Worm (Caenorhabditis elegans) whole organism, early embryonic: ENCODE measurements around the gene col-91.
A peak's percentile ranks its signal among the peaks of the same experiment; 100 is the strongest.

Source experiments
- B0310.2 ChIP-seq: sonication (generic microtip); optimal IDR thresholded peaks from 2 replicates; lab custom pipeline; 2016; ENCODE audit warnings: mild to moderate bottlenecking, missing genetic modification characterization, missing compliant biosample characterization
- F13C5.2 ChIP-seq: sonication (generic microtip); optimal IDR thresholded peaks from 2 replicates; lab custom pipeline; 2017; ENCODE audit warnings: mild to moderate bottlenecking, missing genetic modification characterization, inconsistent platforms, missing compliant biosample characterization
- aly-1 ChIP-seq: sonication (generic microtip); optimal IDR thresholded peaks from 2 replicates; lab custom pipeline; 2016; ENCODE audit warnings: missing genetic modification characterization, missing compliant biosample characterization
- ama-1 ChIP-seq: fragments of 150-350 bp; optimal IDR thresholded peaks from 2 replicates; lab custom pipeline; 2014
- ceh-13 ChIP-seq: fragments of 200-800 bp; sonication (Bioruptor generic); optimal IDR thresholded peaks from 2 replicates; lab custom pipeline; 2018; ENCODE audit warnings: mild to moderate bottlenecking, missing genetic modification characterization, missing compliant biosample characterization
- ceh-36 ChIP-seq: sonication (generic microtip); optimal IDR thresholded peaks from 2 replicates; lab custom pipeline; 2016; ENCODE audit warnings: missing genetic modification characterization, inconsistent platforms, missing compliant biosample characterization
- ets-7 ChIP-seq: sonication (generic microtip); optimal IDR thresholded peaks from 2 replicates; lab custom pipeline; 2016; ENCODE audit warnings: missing genotype, missing genetic modification characterization, missing compliant biosample characterization
- flt-1 ChIP-seq: fragments of 200-800 bp; sonication (Bioruptor generic); IDR thresholded peaks from 2 replicates; pipeline ENCODE4 v1.3.6; 2022; ENCODE audit warnings: missing genetic modification characterization, missing compliant biosample characterization
- hmbx-1 ChIP-seq: sonication (generic microtip); optimal IDR thresholded peaks from 2 replicates; lab custom pipeline; 2016; ENCODE audit warnings: mild to moderate bottlenecking, missing genetic modification characterization, missing compliant biosample characterization
- hmg-4 ChIP-seq: fragments of 200-800 bp; sonication (Bioruptor generic); optimal IDR thresholded peaks from 2 replicates; lab custom pipeline; 2018; ENCODE audit warnings: mild to moderate bottlenecking, missing genetic modification characterization, missing compliant biosample characterization
- hnd-1 ChIP-seq: sonication (generic microtip); optimal IDR thresholded peaks from 2 replicates; lab custom pipeline; 2016; ENCODE audit warnings: missing genetic modification characterization, missing compliant biosample characterization
- pes-1 ChIP-seq: fragments of 200-800 bp; sonication (Bioruptor generic); IDR thresholded peaks from 2 replicates; pipeline ENCODE4 v1.3.6; 2022; ENCODE audit warnings: missing genetic modification reagents, missing genetic modification characterization, missing compliant biosample characterization
- scrt-1 ChIP-seq: fragments of 200-800 bp; sonication (Bioruptor generic); IDR thresholded peaks from 2 replicates; pipeline ENCODE4 v1.3.6; 2022; ENCODE audit warnings: missing genetic modification characterization, missing compliant biosample characterization
- sea-1 ChIP-seq: fragments of 200-800 bp; sonication (Bioruptor generic); conservative IDR thresholded peaks from 2 replicates; pipeline ENCODE4 v1.3.6; 2022; ENCODE audit warnings: missing genetic modification characterization, missing compliant biosample characterization
- tbx-11 ChIP-seq: fragments of 200-800 bp; sonication (Bioruptor generic); IDR thresholded peaks from 2 replicates; pipeline ENCODE4 v1.3.6; 2022; ENCODE audit warnings: missing genetic modification characterization, missing compliant biosample characterization
- tbx-37 ChIP-seq: fragments of 200-800 bp; sonication (Bioruptor generic); conservative IDR thresholded peaks from 2 replicates; pipeline ENCODE4 v1.3.6; 2022; ENCODE audit warnings: missing genetic modification reagents, missing genetic modification characterization, missing compliant biosample characterization
- tra-4 ChIP-seq: sonication (generic microtip); optimal IDR thresholded peaks from 2 replicates; lab custom pipeline; 2017; ENCODE audit warnings: missing genetic modification characterization, missing compliant biosample characterization

The col-91 gene

ce11 chrIII:8229480-8229879, 34.0 kb downstream of the col-91 start:
- TF ChIP-seq ama-1 (lab: Kevin White, UChicago) (no peak), ceh-36 (tag; lab: Kevin White, UChicago) (no peak), hnd-1 (no peak), B0310.2 (tag; lab: Kevin White, UChicago) (no peak), tra-4 (tag; lab: Kevin White, UChicago) (no peak), tbx-37 (GFP tag; lab: Robert Waterston, UW) (no peak), hmg-4 (no peak), ets-7 (no peak), scrt-1 (GFP tag; lab: Robert Waterston, UW) (no peak), sea-1 (GFP tag; lab: Robert Waterston, UW) (no peak), aly-1 (tag; lab: Kevin White, UChicago) (no peak), flt-1 (GFP tag; lab: Robert Waterston, UW) (no peak), tbx-11 (no peak), ceh-13 (GFP tag; lab: Kevin White, UChicago) (no peak), hmbx-1 (no peak), F13C5.2 (no peak), pes-1 (GFP tag; lab: Robert Waterston, UW) (no peak)

- TF ChIP-seq sea-1 (GFP tag; lab: Robert Waterston, UW) (no peak), hmg-4 (no peak), hmbx-1 (no peak), hnd-1 (no peak), aly-1 (tag; lab: Kevin White, UChicago) (no peak), B0310.2 (tag; lab: Kevin White, UChicago) (no peak), tbx-11 (no peak), scrt-1 (GFP tag; lab: Robert Waterston, UW) (no peak), flt-1 (GFP tag; lab: Robert Waterston, UW) (no peak), pes-1 (GFP tag; lab: Robert Waterston, UW) (no peak), ceh-36 (tag; lab: Kevin White, UChicago) (no peak), tra-4 (tag; lab: Kevin White, UChicago) (no peak), ceh-13 (GFP tag; lab: Kevin White, UChicago) (no peak), F13C5.2 (no peak)
Measured at ce11 chrIII:8228916-8229315, 34.5 kb downstream of the col-91 start.

- TF ChIP-seq scrt-1 (GFP tag; lab: Robert Waterston, UW) (no peak), ets-7 (no peak), aly-1 (tag; lab: Kevin White, UChicago) (no peak), F13C5.2 (peak; percentile 10)
Measured at ce11 chrIII:8227511-8227910, 36.0 kb downstream of the col-91 start, which contains the start of gene fbxl-1. Gene fbxl-1 (plus strand): TSS chrIII:8227830.

ce11 chrIII:8226178-8226577, 37.3 kb downstream of the col-91 start, which contains the start of gene rfs-1:
Gene rfs-1 (plus strand): TSS chrIII:8226478.
- TF ChIP-seq hnd-1 (no peak), ets-7 (no peak), hmbx-1 (no peak), ceh-36 (tag; lab: Kevin White, UChicago) (no peak), tbx-11 (no peak), B0310.2 (tag; lab: Kevin White, UChicago) (no peak), ama-1 (lab: Kevin White, UChicago) (no peak), tbx-37 (GFP tag; lab: Robert Waterston, UW) (no peak), aly-1 (tag; lab: Kevin White, UChicago) (no peak), sea-1 (GFP tag; lab: Robert Waterston, UW) (no peak), scrt-1 (GFP tag; lab: Robert Waterston, UW) (no peak)

- TF ChIP-seq ets-7 (no peak), tbx-11 (no peak), aly-1 (tag; lab: Kevin White, UChicago) (no peak), pes-1 (GFP tag; lab: Robert Waterston, UW) (no peak)
Measured at ce11 chrIII:8224769-8225168, 38.7 kb downstream of the col-91 start, which contains the start of gene mob-4. Gene mob-4 (plus strand): TSS chrIII:8225097.

ce11 chrIII:8220081-8220480, 43.4 kb downstream of the col-91 start:
- TF ChIP-seq aly-1 (tag; lab: Kevin White, UChicago) (no peak), tra-4 (tag; lab: Kevin White, UChicago) (no peak), pes-1 (GFP tag; lab: Robert Waterston, UW) (no peak), ama-1 (lab: Kevin White, UChicago) (no peak), ceh-13 (GFP tag; lab: Kevin White, UChicago) (no peak)

ce11 chrIII:8217919-8218318, 45.5 kb downstream of the col-91 start, which contains the start of gene C30A5.16:
Gene C30A5.16 (plus strand): TSS chrIII:8218219.
- no peak for TF ChIP-seq scrt-1 (GFP tag; lab: Robert Waterston, UW)
- TF ChIP-seq ama-1 (lab: Kevin White, UChicago) = no peak
- no peak for TF ChIP-seq flt-1 (GFP tag; lab: Robert Waterston, UW)
- no peak for TF ChIP-seq F13C5.2
- no peak for TF ChIP-seq B0310.2 (tag; lab: Kevin White, UChicago)
- TF ChIP-seq tra-4 (tag; lab: Kevin White, UChicago) = no peak
- TF ChIP-seq ets-7 = no peak
- no peak for TF ChIP-seq pes-1 (GFP tag; lab: Robert Waterston, UW)
- no peak for TF ChIP-seq tbx-11
- TF ChIP-seq ceh-13 (GFP tag; lab: Kevin White, UChicago) = no peak
- no peak for TF ChIP-seq ceh-36 (tag; lab: Kevin White, UChicago)
- TF ChIP-seq hmg-4 = no peak
- TF ChIP-seq sea-1 (GFP tag; lab: Robert Waterston, UW) = no peak
- no peak for TF ChIP-seq tbx-37 (GFP tag; lab: Robert Waterston, UW)
- no peak for TF ChIP-seq hmbx-1
- TF ChIP-seq hnd-1 = no peak
- no peak for TF ChIP-seq aly-1 (tag; lab: Kevin White, UChicago)

- no peak for TF ChIP-seq F13C5.2
- TF ChIP-seq aly-1 (tag; lab: Kevin White, UChicago) = no peak
- no peak for TF ChIP-seq ceh-36 (tag; lab: Kevin White, UChicago)
- no peak for TF ChIP-seq sea-1 (GFP tag; lab: Robert Waterston, UW)
- TF ChIP-seq hmbx-1 = no peak
- no peak for TF ChIP-seq tbx-11
- no peak for TF ChIP-seq scrt-1 (GFP tag; lab: Robert Waterston, UW)
- no peak for TF ChIP-seq flt-1 (GFP tag; lab: Robert Waterston, UW)
- TF ChIP-seq tra-4 (tag; lab: Kevin White, UChicago) = no peak
- no peak for TF ChIP-seq ama-1 (lab: Kevin White, UChicago)
- no peak for TF ChIP-seq ceh-13 (GFP tag; lab: Kevin White, UChicago)
- no peak for TF ChIP-seq pes-1 (GFP tag; lab: Robert Waterston, UW)
- no peak for TF ChIP-seq hmg-4
- no peak for TF ChIP-seq tbx-37 (GFP tag; lab: Robert Waterston, UW)
- no peak for TF ChIP-seq hnd-1
- TF ChIP-seq ets-7 = no peak
- no peak for TF ChIP-seq B0310.2 (tag; lab: Kevin White, UChicago)
Measured at ce11 chrIII:8216224-8216623, 47.2 kb downstream of the col-91 start, which contains the start of gene unc-86. Gene unc-86 (minus strand): TSS chrIII:8216336.
